Worm (Caenorhabditis elegans) whole organism, L2 larva: Measurements from ENCODE around the gene atf-4.

Source experiments
- C34F6.9 ChIP-seq: fragments of 150-350 bp; optimal IDR thresholded peaks from 2 replicates; lab custom pipeline; 2014; ENCODE audit warnings: missing biosample characterization, missing genetic modification characterization
- F13H6.1 ChIP-seq: sonication (generic microtip); optimal IDR thresholded peaks from 2 replicates; lab custom pipeline; 2016; ENCODE audit warnings: missing genetic modification characterization, missing compliant biosample characterization
- R02D3.7 ChIP-seq: fragments of 150-350 bp; optimal IDR thresholded peaks from 2 replicates; lab custom pipeline; 2014; ENCODE audit warnings: missing biosample characterization, missing genetic modification characterization
- Y55F3AM.14 ChIP-seq: fragments of 200-800 bp; sonication (Bioruptor generic); optimal IDR thresholded peaks from 2 replicates; lab custom pipeline; 2018; ENCODE audit warnings: mild to moderate bottlenecking, missing genetic modification characterization, missing compliant biosample characterization
- alr-1 ChIP-seq: fragments of 150-350 bp; optimal IDR thresholded peaks from 2 replicates; lab custom pipeline; 2014; ENCODE audit warnings: missing biosample characterization, missing genetic modification characterization
- aly-2 ChIP-seq: fragments of 150-350 bp; optimal IDR thresholded peaks from 2 replicates; lab custom pipeline; 2014; ENCODE audit warnings: missing biosample characterization, missing genetic modification characterization
- ama-1 ChIP-seq: fragments of 150-350 bp; optimal IDR thresholded peaks from 2 replicates; lab custom pipeline; 2018; ENCODE audit warnings: inconsistent platforms
- blmp-1 ChIP-seq: sonication (generic microtip); optimal IDR thresholded peaks from 2 replicates; lab custom pipeline; 2017; ENCODE audit warnings: missing genetic modification characterization, mild to moderate bottlenecking, missing compliant biosample characterization, antibody characterized with exemption, moderate library complexity; ENCODE audit not compliant: insufficient read depth
- ceh-16 ChIP-seq: fragments of 150-350 bp; optimal IDR thresholded peaks from 2 replicates; lab custom pipeline; 2014; ENCODE audit warnings: missing biosample characterization, missing genetic modification characterization
- ceh-82 ChIP-seq: fragments of 150-350 bp; optimal IDR thresholded peaks from 2 replicates; lab custom pipeline; 2014; ENCODE audit warnings: missing biosample characterization, missing genetic modification characterization
- crh-2 ChIP-seq: sonication (generic microtip); optimal IDR thresholded peaks from 2 replicates; lab custom pipeline; 2017; ENCODE audit warnings: missing biosample characterization, missing genetic modification characterization
- dmd-4 ChIP-seq: sonication (generic microtip); optimal IDR thresholded peaks from 2 replicates; lab custom pipeline; 2017; ENCODE audit warnings: missing biosample characterization, missing genetic modification characterization
- elt-1 ChIP-seq: fragments of 150-350 bp; optimal IDR thresholded peaks from 2 replicates; lab custom pipeline; 2014; ENCODE audit warnings: missing biosample characterization, missing genetic modification characterization
- elt-3 ChIP-seq: sonication (generic microtip); optimal IDR thresholded peaks from 2 replicates; lab custom pipeline; 2017; ENCODE audit warnings: missing biosample characterization, missing genetic modification characterization
- fos-1 ChIP-seq: fragments of 150-350 bp; optimal IDR thresholded peaks from 2 replicates; lab custom pipeline; 2014; ENCODE audit warnings: missing biosample characterization, missing genetic modification characterization
- gmeb-1 ChIP-seq: fragments of 150-350 bp; optimal IDR thresholded peaks from 2 replicates; lab custom pipeline; 2014; ENCODE audit warnings: missing biosample characterization, missing genetic modification characterization
- lin-11 ChIP-seq: fragments of 150-350 bp; sonication (generic microtip); optimal IDR thresholded peaks from 2 replicates; lab custom pipeline; 2014; ENCODE audit warnings: missing biosample characterization, missing genetic modification characterization, inconsistent platforms, mixed read lengths
- lin-13 ChIP-seq: fragments of 150-350 bp; optimal IDR thresholded peaks from 2 replicates; lab custom pipeline; 2014; ENCODE audit warnings: missing biosample characterization, missing genetic modification reagents, missing genetic modification characterization
- lin-39 ChIP-seq: fragments of 150-350 bp; optimal IDR thresholded peaks from 2 replicates; lab custom pipeline; 2014; ENCODE audit warnings: missing biosample characterization, missing genetic modification reagents, missing genetic modification characterization
- lsy-2 ChIP-seq, 2 experiments: fragments of 150-350 bp in 1 of 2; sonication (generic microtip) in 1 of 2; optimal IDR thresholded peaks; 2 replicates each; lab custom pipeline; 2014 to 2017; ENCODE audit warnings: missing biosample characterization in 2 of 2, missing genetic modification characterization in 2 of 2
- mab-5 ChIP-seq: fragments of 150-350 bp; optimal IDR thresholded peaks from 2 replicates; lab custom pipeline; 2014; ENCODE audit warnings: missing biosample characterization, missing genetic modification characterization
- mbf-1 ChIP-seq: sonication (generic microtip); optimal IDR thresholded peaks from 2 replicates; lab custom pipeline; 2017; ENCODE audit warnings: missing biosample characterization, missing genetic modification characterization
- mdl-1 ChIP-seq, 2 experiments: fragments of 150-350 bp in 1 of 2; sonication (generic microtip) in 1 of 2; optimal IDR thresholded peaks; 2 replicates each; lab custom pipeline; 2017; ENCODE audit warnings: missing biosample characterization in 2 of 2, missing genetic modification characterization in 2 of 2
- nhr-10 ChIP-seq: sonication (generic microtip); optimal IDR thresholded peaks from 2 replicates; lab custom pipeline; 2017; ENCODE audit warnings: missing biosample characterization, missing genetic modification characterization
- nhr-11 ChIP-seq: fragments of 150-350 bp; optimal IDR thresholded peaks from 2 replicates; lab custom pipeline; 2014; ENCODE audit warnings: missing biosample characterization, missing genetic modification characterization
- nhr-12 ChIP-seq: fragments of 150-350 bp; optimal IDR thresholded peaks from 2 replicates; lab custom pipeline; 2014; ENCODE audit warnings: missing biosample characterization, missing genetic modification characterization
- nhr-129 ChIP-seq: fragments of 150-350 bp; optimal IDR thresholded peaks from 2 replicates; lab custom pipeline; 2014; ENCODE audit warnings: missing biosample characterization, missing genetic modification characterization
- nhr-21 ChIP-seq: fragments of 150-350 bp; optimal IDR thresholded peaks from 2 replicates; lab custom pipeline; 2014; ENCODE audit warnings: missing biosample characterization, missing genetic modification characterization
- nhr-23 ChIP-seq: fragments of 150-350 bp; optimal IDR thresholded peaks from 2 replicates; lab custom pipeline; 2014; ENCODE audit warnings: missing biosample characterization, missing genetic modification reagents, missing genetic modification characterization
- nhr-237 ChIP-seq: fragments of 150-350 bp; optimal IDR thresholded peaks from 2 replicates; lab custom pipeline; 2014; ENCODE audit warnings: missing biosample characterization, missing genetic modification characterization
- nhr-25 ChIP-seq: fragments of 150-350 bp; sonication (generic microtip); optimal IDR thresholded peaks from 3 replicates; lab custom pipeline; 2014; ENCODE audit warnings: missing biosample characterization, missing genetic modification characterization
- nhr-6 ChIP-seq: fragments of 150-350 bp; optimal IDR thresholded peaks from 2 replicates; lab custom pipeline; 2014; ENCODE audit warnings: missing biosample characterization, missing genetic modification characterization
- nhr-77 ChIP-seq: fragments of 150-350 bp; optimal IDR thresholded peaks from 2 replicates; lab custom pipeline; 2014; ENCODE audit warnings: missing biosample characterization, missing genetic modification characterization
- peb-1 ChIP-seq: fragments of 150-350 bp; optimal IDR thresholded peaks from 2 replicates; lab custom pipeline; 2014; ENCODE audit warnings: missing biosample characterization, missing genetic modification characterization
- sem-4 ChIP-seq: fragments of 150-350 bp; optimal IDR thresholded peaks from 2 replicates; lab custom pipeline; 2014; ENCODE audit warnings: missing biosample characterization, missing genetic modification reagents, missing genetic modification characterization
- skn-1 ChIP-seq: sonication (generic microtip); optimal IDR thresholded peaks from 2 replicates; lab custom pipeline; 2017; ENCODE audit warnings: missing biosample characterization, missing genetic modification characterization
- sma-3 ChIP-seq: sonication (generic microtip); optimal IDR thresholded peaks from 2 replicates; lab custom pipeline; 2016; ENCODE audit warnings: missing genetic modification reagents, missing genetic modification characterization, missing compliant biosample characterization
- sma-9 ChIP-seq, 2 experiments: fragments of 150-350 bp in 1 of 2; sonication (generic microtip) in 1 of 2; optimal IDR thresholded peaks; 2 replicates each; lab custom pipeline; 2014 to 2016; ENCODE audit warnings: missing genetic modification characterization in 2 of 2, mild to moderate bottlenecking in 1 of 2, missing biosample characterization in 1 of 2, missing compliant biosample characterization in 1 of 2, missing genetic modification reagents in 1 of 2, moderate library complexity in 1 of 2
- snpc-4 ChIP-seq: fragments of 150-350 bp; optimal IDR thresholded peaks from 2 replicates; lab custom pipeline; 2014; ENCODE audit warnings: missing biosample characterization, missing genetic modification characterization
- unc-39 ChIP-seq: fragments of 150-350 bp; optimal IDR thresholded peaks from 2 replicates; lab custom pipeline; 2014; ENCODE audit warnings: missing biosample characterization, missing genetic modification characterization
- unc-55 ChIP-seq: fragments of 150-350 bp; sonication (generic microtip); optimal IDR thresholded peaks from 3 replicates; lab custom pipeline; 2014; ENCODE audit warnings: missing biosample characterization, missing genetic modification reagents, missing genetic modification characterization
- unc-62 ChIP-seq: fragments of 150-350 bp; optimal IDR thresholded peaks from 2 replicates; lab custom pipeline; 2014; ENCODE audit warnings: missing biosample characterization, missing genetic modification reagents, missing genetic modification characterization
- zag-1 ChIP-seq: fragments of 150-350 bp; optimal IDR thresholded peaks from 2 replicates; lab custom pipeline; 2014; ENCODE audit warnings: missing biosample characterization, missing genetic modification characterization
- ztf-1 ChIP-seq: fragments of 200-800 bp; sonication (Bioruptor generic); conservative IDR thresholded peaks from 2 replicates; pipeline ENCODE4 v1.3.6; 2022; ENCODE audit warnings: missing genetic modification characterization, missing compliant biosample characterization
- ztf-11 ChIP-seq: sonication (generic microtip); optimal IDR thresholded peaks from 2 replicates; lab custom pipeline; 2017; ENCODE audit warnings: missing biosample characterization, missing genetic modification characterization
- ztf-4 ChIP-seq: fragments of 150-350 bp; optimal IDR thresholded peaks from 2 replicates; lab custom pipeline; 2014; ENCODE audit warnings: missing biosample characterization, missing genetic modification characterization

The atf-4 gene

DNA sequence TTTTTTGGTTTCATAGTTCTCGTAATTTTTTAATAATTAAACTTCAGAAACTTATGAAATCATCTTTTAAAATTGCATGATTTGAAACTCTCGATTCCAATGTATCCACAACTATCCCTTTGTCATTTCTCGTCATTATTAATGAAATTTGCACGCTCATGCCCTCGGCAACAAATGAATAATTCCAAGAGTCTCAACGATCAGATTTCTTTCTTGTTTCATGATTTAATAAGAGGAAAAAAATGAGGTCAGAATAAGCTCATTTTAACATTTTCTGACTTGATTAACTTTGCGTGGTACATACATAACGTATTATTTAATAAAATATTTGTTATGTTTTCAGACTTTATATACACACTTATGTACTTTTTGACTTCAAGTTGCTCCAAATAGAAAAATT lies 27.7 kb upstream of the atf-4 start:
- peak; percentile 2 for TF ChIP-seq sma-9 (GFP tag; optimal IDR thresholded peaks at IDR 0.05; lab: Kevin White, UChicago)
- no peak for TF ChIP-seq sma-9 (tag; optimal IDR thresholded peaks at IDR 0.05; lab: Kevin White, UChicago)
- TF ChIP-seq crh-2 (tag; lab: Kevin White, UChicago) = no peak

DNA sequence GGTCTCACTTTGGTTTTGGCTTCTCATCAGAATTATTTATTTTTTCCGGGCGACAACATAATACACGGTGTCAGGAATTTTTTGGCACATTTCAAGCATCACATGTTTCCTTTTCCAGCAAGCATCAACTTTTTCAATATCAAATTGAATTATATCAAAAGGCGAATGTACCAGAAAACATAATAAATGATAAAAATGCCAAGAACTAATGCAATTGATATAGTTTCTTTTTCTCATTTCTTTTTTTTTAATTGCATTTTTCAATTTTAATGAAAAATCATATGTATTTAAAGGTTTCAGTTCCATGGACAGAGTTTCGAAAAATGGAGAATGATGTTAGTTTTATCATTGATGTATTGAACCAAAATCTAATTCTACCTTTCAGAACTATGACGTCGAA lies 20.9 kb upstream of the atf-4 start, which contains the start of gene dpf-2:
Gene dpf-2, plus strand, starts transcription at position 301 of the 400 bp plus-strand sequence.
- TF ChIP-seq gmeb-1 = no peak
- no peak for TF ChIP-seq lin-11
- no peak for TF ChIP-seq ceh-16 (tag; lab: Kevin White, UChicago)

DNA sequence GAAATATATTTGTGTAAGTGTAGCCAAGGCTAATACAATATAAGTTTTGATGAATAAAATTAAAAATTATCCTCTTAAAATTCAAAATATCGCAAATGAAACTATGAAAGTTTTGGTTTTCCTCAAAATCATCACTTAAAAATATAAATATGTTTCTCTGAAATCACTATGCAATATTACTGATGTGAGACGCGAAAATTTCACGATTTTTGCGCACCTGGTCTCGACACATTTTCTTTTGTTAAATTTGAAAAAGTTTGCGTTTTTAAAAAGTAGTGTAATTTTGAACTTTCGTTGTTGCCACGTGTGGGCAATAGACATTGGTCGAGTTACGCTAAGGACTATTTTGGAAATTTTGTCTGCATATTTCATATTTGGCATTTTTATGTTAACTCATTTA lies 18.2 kb upstream of the atf-4 start:
- TF ChIP-seq snpc-4 (tag; lab: Kevin White, UChicago) (no peak), ztf-1 (GFP tag; lab: Robert Waterston, UW) (no peak), zag-1 (tag; lab: Kevin White, UChicago) (no peak), lin-13 (GFP tag; lab: Kevin White, UChicago) (no peak), sma-9 (GFP tag; optimal IDR thresholded peaks at IDR 0.05; lab: Kevin White, UChicago) (no peak), sma-9 (tag; optimal IDR thresholded peaks at IDR 0.05; lab: Kevin White, UChicago) (no peak), R02D3.7 (tag; lab: Kevin White, UChicago) (no peak), C34F6.9 (tag; lab: Kevin White, UChicago) (no peak), gmeb-1 (no peak)
- TF ChIP-seq, all 48 proteins: peak for 0

DNA sequence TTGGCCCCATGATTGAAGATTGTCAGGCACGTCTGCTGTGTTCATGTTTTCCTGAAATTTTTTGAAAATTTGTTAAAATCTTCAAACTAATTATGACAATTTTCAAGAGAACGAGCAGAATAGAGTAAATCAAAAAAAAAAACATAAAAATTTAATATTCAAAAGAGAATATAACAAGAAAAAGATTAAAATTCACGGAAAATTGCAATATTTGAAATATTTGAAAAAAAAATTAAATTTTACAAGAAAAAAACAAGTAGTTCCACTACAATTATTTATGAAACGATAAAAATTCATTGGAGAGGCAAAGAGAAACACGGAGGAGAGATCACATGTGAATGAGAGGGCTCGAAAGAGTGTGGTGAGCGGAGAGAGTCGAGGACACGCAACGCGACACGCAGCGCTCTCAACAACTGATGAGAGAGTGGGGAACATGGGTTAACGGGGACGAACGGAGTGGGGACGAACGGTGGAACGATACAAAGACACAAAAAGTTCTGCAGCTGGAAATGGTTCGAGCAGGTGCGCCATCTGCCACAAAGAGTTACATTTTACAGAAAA lies 14.0 kb upstream of the atf-4 start, which contains the start of gene mbk-1:
Gene mbk-1, minus strand, starts transcription at position 51 of the 561 bp plus-strand sequence.
- TF ChIP-seq gmeb-1 = peak; percentile 16
- peak; percentile 86 for TF ChIP-seq fos-1 (tag; lab: Kevin White, UChicago)
- peak; percentile 15 for TF ChIP-seq sem-4 (tag; lab: Kevin White, UChicago)
- TF ChIP-seq lin-39 (tag; lab: Kevin White, UChicago) = no peak
- peak; percentile 70 for TF ChIP-seq sma-3 (GFP tag; lab: Kevin White, UChicago)
- TF ChIP-seq ztf-4 (tag; lab: Kevin White, UChicago) = no peak
- peak; percentile 77 for TF ChIP-seq nhr-25 (tag; lab: Kevin White, UChicago)
- no peak for TF ChIP-seq unc-62
- TF ChIP-seq crh-2 (tag; lab: Kevin White, UChicago) = peak; percentile 91
- peak; percentile 8 for TF ChIP-seq nhr-6 (tag; lab: Kevin White, UChicago)
- TF ChIP-seq elt-1 (tag; lab: Kevin White, UChicago) = no peak
- TF ChIP-seq unc-55 (GFP tag; lab: Kevin White, UChicago) = peak; percentile 63
- no peak for TF ChIP-seq nhr-11 (tag; lab: Kevin White, UChicago)
- TF ChIP-seq alr-1 = no peak
- TF ChIP-seq elt-3 (tag; lab: Kevin White, UChicago) = no peak
- TF ChIP-seq Y55F3AM.14 (GFP tag; lab: Kevin White, UChicago) = no peak
- TF ChIP-seq nhr-237 (tag; lab: Kevin White, UChicago) = no peak
- TF ChIP-seq R02D3.7 (tag; lab: Kevin White, UChicago) = no peak
- TF ChIP-seq aly-2 (tag; lab: Kevin White, UChicago) = no peak
- TF ChIP-seq lin-13 (GFP tag; lab: Kevin White, UChicago) = peak; percentile 46
- no peak for TF ChIP-seq skn-1 (tag; lab: Kevin White, UChicago)
- no peak for TF ChIP-seq dmd-4 (tag; lab: Kevin White, UChicago)
- peak; percentile 12 for TF ChIP-seq snpc-4 (tag; lab: Kevin White, UChicago)
- TF ChIP-seq blmp-1 (tag; lab: Kevin White, UChicago) = peak; percentile 10
- no peak for TF ChIP-seq unc-39 (tag; lab: Kevin White, UChicago)
- no peak for TF ChIP-seq ceh-82
- TF ChIP-seq ama-1 (lab: Kevin White, UChicago) = no peak
- no peak for TF ChIP-seq nhr-23 (tag; lab: Kevin White, UChicago)
- TF ChIP-seq nhr-12 (tag; lab: Kevin White, UChicago) = no peak
- no peak for TF ChIP-seq ztf-11 (tag; lab: Kevin White, UChicago)
- no peak for TF ChIP-seq nhr-10
- TF ChIP-seq ztf-1 (GFP tag; lab: Robert Waterston, UW) = no peak
- TF ChIP-seq nhr-77 = no peak
- no peak for TF ChIP-seq peb-1
- peak; percentile 16 for TF ChIP-seq zag-1 (tag; lab: Kevin White, UChicago)
- TF ChIP-seq C34F6.9 (tag; lab: Kevin White, UChicago) = peak; percentile 84
- TF ChIP-seq F13H6.1 = peak; percentile 77
- TF ChIP-seq nhr-129 (tag; lab: Kevin White, UChicago) = peak; percentile 53
- no peak for TF ChIP-seq mbf-1 (tag; lab: Kevin White, UChicago)
- peak; percentile 21 for TF ChIP-seq nhr-21 (tag; lab: Kevin White, UChicago)
- peak; percentile 62 to 71 for TF ChIP-seq mdl-1 (tag; optimal IDR thresholded peaks at IDR 0.05; lab: Kevin White, UChicago)
- TF ChIP-seq lsy-2 (tag; optimal IDR thresholded peaks at IDR 0.05; lab: Kevin White, UChicago) = peak in 1 of 2 experiments; percentile 75
- TF ChIP-seq mab-5 (tag; lab: Kevin White, UChicago) = no peak
- TF ChIP-seq sma-9 (GFP tag; optimal IDR thresholded peaks at IDR 0.05; lab: Kevin White, UChicago) = peak; percentile 78
- no peak for TF ChIP-seq sma-9 (tag; optimal IDR thresholded peaks at IDR 0.05; lab: Kevin White, UChicago)
